Fruit fly (Drosophila melanogaster): ENCODE measurements around the gene mael.

- no peak for TF ChIP-seq ash1 (GFP tag; optimal IDR thresholded peaks at IDR 0.05)
- no peak for TF ChIP-seq bcd (GFP tag; optimal IDR thresholded peaks at IDR 0.05)
- TF ChIP-seq sna (GFP tag; IDR thresholded peaks at IDR 0.05; ENCODE audit: partially characterized antibody), result no peak
- no peak for TF ChIP-seq br (optimal IDR thresholded peaks at IDR 0.05)
- no peak for TF ChIP-seq D19A (tag; optimal IDR thresholded peaks at IDR 0.05)
Measured at dm6 chr3L:22711855-22712254, 9.1 kb upstream of the mael start, which contains the start of gene CG11370.

All from whole organism, embryonic.